Worm (Caenorhabditis elegans): ENCODE data around the gene pqn-41.

ce11 chrIII:1930714-1931273 is 25.0 kb downstream of the pqn-41 start:
- TF ChIP-seq ztf-23 (GFP tag; IDR thresholded peaks at IDR 0.05) (no peak), T22C8.4 (GFP tag; IDR thresholded peaks at IDR 0.05) (no peak), tab-1 (GFP tag; IDR thresholded peaks at IDR 0.05) (no peak), ztf-29 (GFP tag; IDR thresholded peaks at IDR 0.05) (no peak)
